Fruit fly (Drosophila melanogaster) whole organism, embryonic: Measurements from ENCODE around the gene CG31922.

ENCODE experiments used
- Aef1 ChIP-seq: fragments of 200-800 bp; sonication (Bioruptor generic); IDR thresholded peaks from 3 replicates; pipeline ENCODE4 v1.3.6; 2022; ENCODE audit warnings: missing biosample characterization, missing genetic modification characterization
- Antp ChIP-seq: fragments of 200-800 bp; sonication (Bioruptor generic); optimal IDR thresholded peaks from 3 replicates; lab custom pipeline; 2016; ENCODE audit warnings: missing biosample characterization, missing genetic modification characterization
- Atf-2 ChIP-seq: fragments of 200-800 bp; sonication (Bioruptor generic); optimal IDR thresholded peaks from 2 replicates; lab custom pipeline; 2016; ENCODE audit warnings: missing biosample characterization, missing genetic modification characterization
- BtbVII ChIP-seq: fragments of 200-800 bp; sonication (Bioruptor generic); optimal IDR thresholded peaks from 3 replicates; lab custom pipeline; 2017; ENCODE audit warnings: missing biosample characterization, mild to moderate bottlenecking, missing genetic modification characterization
- CG10543 ChIP-seq: fragments of 200-800 bp; sonication (Bioruptor generic); optimal IDR thresholded peaks from 3 replicates; lab custom pipeline; 2017; ENCODE audit warnings: missing biosample characterization, mild to moderate bottlenecking, missing genetic modification characterization, moderate library complexity
- CG13894 ChIP-seq: fragments of 200-800 bp; sonication (Bioruptor generic); optimal IDR thresholded peaks from 3 replicates; lab custom pipeline; 2018; ENCODE audit warnings: missing biosample characterization, mild to moderate bottlenecking, missing genetic modification characterization, moderate library complexity
- CG18599 ChIP-seq: fragments of 200-800 bp; sonication (Bioruptor generic); optimal IDR thresholded peaks from 3 replicates; lab custom pipeline; 2017; ENCODE audit warnings: missing biosample characterization, missing genetic modification characterization, mild to moderate bottlenecking, moderate library complexity, missing genetic modification reagents
- CG18619 ChIP-seq: fragments of 200-800 bp; sonication (Bioruptor generic); optimal IDR thresholded peaks from 3 replicates; lab custom pipeline; 2017; ENCODE audit warnings: missing biosample characterization, mild to moderate bottlenecking, missing genetic modification characterization
- CG30403 ChIP-seq: fragments of 200-800 bp; sonication (Bioruptor generic); optimal IDR thresholded peaks from 3 replicates; lab custom pipeline; 2016; ENCODE audit warnings: missing biosample characterization, missing genetic modification characterization
- CG3281 ChIP-seq: fragments of 200-800 bp; sonication (Bioruptor generic); optimal IDR thresholded peaks from 3 replicates; lab custom pipeline; 2017; ENCODE audit warnings: missing biosample characterization, mild to moderate bottlenecking, missing genetic modification characterization
- CG3726 ChIP-seq: fragments of 200-800 bp; sonication (Bioruptor generic); IDR thresholded peaks from 3 replicates; pipeline ENCODE4, ENCODE4 v1.3.6; 2022; ENCODE audit warnings: missing biosample characterization, missing genetic modification characterization
- CG3838 ChIP-seq: fragments of 200-800 bp; sonication (Bioruptor generic); optimal IDR thresholded peaks from 3 replicates; lab custom pipeline; 2016; ENCODE audit warnings: missing biosample characterization, missing genetic modification characterization
- CG4820 ChIP-seq: fragments of 200-800 bp; sonication (Bioruptor generic); optimal IDR thresholded peaks from 3 replicates; lab custom pipeline; 2016; ENCODE audit warnings: missing biosample characterization, missing genetic modification characterization
- CG6175 ChIP-seq: fragments of 200-800 bp; sonication (Bioruptor generic); IDR thresholded peaks from 3 replicates; pipeline ENCODE4 v1.3.6; 2022; ENCODE audit warnings: missing biosample characterization, missing genetic modification characterization
- CG7556 ChIP-seq: fragments of 200-800 bp; sonication (Bioruptor generic); optimal IDR thresholded peaks from 2 replicates; lab custom pipeline; 2017; ENCODE audit warnings: missing biosample characterization, mild to moderate bottlenecking, missing genetic modification characterization
- CG8290 ChIP-seq, 3 experiments: fragments of 200-800 bp; sonication (Bioruptor generic); optimal IDR thresholded peaks; 2 replicates each; lab custom pipeline; 2016 to 2019; ENCODE audit warnings: missing biosample characterization in 3 of 3, missing genetic modification characterization in 3 of 3, mild to moderate bottlenecking in 2 of 3, moderate library complexity in 1 of 3
- CHES-1-like ChIP-seq: fragments of 200-800 bp; sonication (Bioruptor generic); optimal IDR thresholded peaks from 2 replicates; lab custom pipeline; 2016; ENCODE audit warnings: missing biosample characterization, missing genetic modification characterization
- D19B ChIP-seq: fragments of 200-800 bp; sonication (Bioruptor generic); optimal IDR thresholded peaks from 2 replicates; lab custom pipeline; 2017; ENCODE audit warnings: missing biosample characterization, mild to moderate bottlenecking, missing genetic modification characterization
- Dip2 ChIP-seq: fragments of 200-800 bp; sonication (Bioruptor generic); IDR thresholded peaks from 2 replicates; pipeline ENCODE4 v1.3.6; 2022; ENCODE audit warnings: missing biosample characterization, missing genetic modification characterization
- Drgx ChIP-seq: fragments of 200-800 bp; sonication (Bioruptor generic); IDR thresholded peaks from 2 replicates; pipeline ENCODE4 v1.3.6; 2022; ENCODE audit warnings: missing biosample characterization, missing genetic modification characterization
- E2f1 ChIP-seq: fragments of 200-800 bp; sonication (Bioruptor generic); IDR thresholded peaks from 2 replicates; pipeline ENCODE4 v1.3.6; 2022; ENCODE audit warnings: missing biosample characterization, missing genetic modification characterization
- Hmr ChIP-seq: fragments of 200-800 bp; sonication (Bioruptor generic); optimal IDR thresholded peaks from 3 replicates; lab custom pipeline; 2017; ENCODE audit warnings: mild to moderate bottlenecking, missing biosample characterization, missing genetic modification reagents, missing genetic modification characterization
- Lhr ChIP-seq: fragments of 200-800 bp; sonication (Bioruptor generic); optimal IDR thresholded peaks from 3 replicates; lab custom pipeline; 2017; ENCODE audit warnings: mild to moderate bottlenecking, missing biosample characterization, missing genetic modification reagents, missing genetic modification characterization
- Mrtf ChIP-seq: fragments of 200-800 bp; sonication (Bioruptor generic); IDR thresholded peaks from 3 replicates; pipeline ENCODE4 v1.3.6; 2022; ENCODE audit warnings: missing biosample characterization, missing genetic modification characterization
- Oaz ChIP-seq: fragments of 200-800 bp; sonication (Bioruptor generic); IDR thresholded peaks from 2 replicates; pipeline ENCODE4 v1.3.6; 2022; ENCODE audit warnings: missing biosample characterization, missing genetic modification characterization
- Pdp1 ChIP-seq, 2 experiments: fragments of 200-800 bp; sonication (Bioruptor generic); optimal IDR thresholded peaks; 3 replicates each; lab custom pipeline; 2016; ENCODE audit warnings: missing biosample characterization in 2 of 2, missing genetic modification characterization in 2 of 2, mild to moderate bottlenecking in 1 of 2, moderate library complexity in 1 of 2
- Rfx ChIP-seq: fragments of 200-800 bp; sonication (Bioruptor generic); IDR thresholded peaks from 2 replicates; pipeline ENCODE4 v1.3.6; 2022; ENCODE audit warnings: missing biosample characterization, missing genetic modification characterization
- Trl ChIP-seq, 3 experiments: fragments of >200 bp in 2 of 3; fragments of 200-800 bp in 1 of 3; sonication (Bioruptor generic) in 1 of 3; optimal IDR thresholded peaks; 2 replicates in 1 of 3; 3 replicates in 2 of 3; lab custom pipeline; 2016 to 2017; ENCODE audit warnings: missing biosample characterization in 1 of 3, missing genetic modification characterization in 1 of 3
- Usf ChIP-seq: fragments of 200-800 bp; sonication (Bioruptor generic); optimal IDR thresholded peaks from 2 replicates; lab custom pipeline; 2017; ENCODE audit warnings: missing genotype, missing biosample characterization, missing genetic modification characterization
- abd-A ChIP-seq: fragments of 200-800 bp; sonication (Bioruptor generic); optimal IDR thresholded peaks from 3 replicates; lab custom pipeline; 2019; ENCODE audit warnings: missing biosample characterization, mild to moderate bottlenecking, missing genetic modification characterization, moderate library complexity
- amos ChIP-seq: fragments of 200-800 bp; sonication (Bioruptor generic); IDR thresholded peaks from 2 replicates; pipeline ENCODE4 v1.3.6; 2022; ENCODE audit warnings: missing biosample characterization, missing genetic modification characterization; ENCODE audit not compliant: partially characterized antibody
- bowl ChIP-seq: fragments of 200-800 bp; sonication (Bioruptor generic); IDR thresholded peaks from 2 replicates; pipeline ENCODE4 v1.3.6; 2022; ENCODE audit warnings: missing biosample characterization, missing genetic modification characterization
- cg ChIP-seq: fragments of 200-800 bp; sonication (Bioruptor generic); optimal IDR thresholded peaks from 3 replicates; lab custom pipeline; 2019; ENCODE audit warnings: missing biosample characterization, mild to moderate bottlenecking, missing genetic modification characterization, moderate library complexity
- croc ChIP-seq: fragments of 200-800 bp; sonication (Bioruptor generic); conservative IDR thresholded peaks from 3 replicates; pipeline ENCODE4 v1.3.6; 2022; ENCODE audit warnings: missing biosample characterization, missing genetic modification characterization
- dm ChIP-seq: fragments of 200-800 bp; sonication (Bioruptor generic); optimal IDR thresholded peaks from 3 replicates; lab custom pipeline; 2016; ENCODE audit warnings: missing biosample characterization, missing genetic modification characterization
- exex ChIP-seq: fragments of 200-800 bp; sonication (Bioruptor generic); optimal IDR thresholded peaks from 4 replicates; lab custom pipeline; 2018; ENCODE audit warnings: missing biosample characterization, mild to moderate bottlenecking, missing genetic modification characterization, moderate library complexity
- gem ChIP-seq: fragments of 200-800 bp; sonication (Bioruptor generic); optimal IDR thresholded peaks from 2 replicates; lab custom pipeline; 2019; ENCODE audit warnings: missing biosample characterization, mild to moderate bottlenecking, missing genetic modification characterization, moderate library complexity
- inv ChIP-seq: fragments of 200-800 bp; sonication (Bioruptor generic); IDR thresholded peaks from 2 replicates; pipeline ENCODE4 v1.3.6; 2022; ENCODE audit warnings: missing biosample characterization, missing genetic modification characterization; ENCODE audit not compliant: partially characterized antibody
- jigr1 ChIP-seq: fragments of 200-800 bp; sonication (Bioruptor generic); IDR thresholded peaks from 3 replicates; pipeline ENCODE4 v1.3.6; 2022; ENCODE audit warnings: missing biosample characterization, missing genetic modification characterization
- kay ChIP-seq: fragments of 200-800 bp; sonication (Bioruptor generic); optimal IDR thresholded peaks from 2 replicates; lab custom pipeline; 2016; ENCODE audit warnings: missing biosample characterization, missing genetic modification characterization
- lab ChIP-seq: fragments of 200-800 bp; sonication (Bioruptor generic); optimal IDR thresholded peaks from 3 replicates; lab custom pipeline; 2017; ENCODE audit warnings: missing biosample characterization, missing genetic modification characterization, mild to moderate bottlenecking, moderate library complexity, missing genetic modification reagents
- oc ChIP-seq: fragments of 200-800 bp; sonication (Bioruptor generic); optimal IDR thresholded peaks from 2 replicates; lab custom pipeline; 2018; ENCODE audit warnings: missing biosample characterization, mild to moderate bottlenecking, missing genetic modification characterization, moderate library complexity
- odd ChIP-seq: fragments of 200-800 bp; sonication (Bioruptor generic); optimal IDR thresholded peaks from 2 replicates; lab custom pipeline; 2017; ENCODE audit warnings: missing biosample characterization, mild to moderate bottlenecking, missing genetic modification characterization
- run ChIP-seq: fragments of 200-800 bp; sonication (Bioruptor generic); optimal IDR thresholded peaks from 3 replicates; lab custom pipeline; 2018; ENCODE audit warnings: missing biosample characterization, mild to moderate bottlenecking, missing genetic modification characterization
- salm ChIP-seq: fragments of 200-800 bp; sonication (Bioruptor generic); optimal IDR thresholded peaks from 2 replicates; lab custom pipeline; 2018; ENCODE audit warnings: missing biosample characterization, mild to moderate bottlenecking, missing genetic modification characterization
- sd ChIP-seq: fragments of 200-800 bp; sonication (Bioruptor generic); optimal IDR thresholded peaks from 3 replicates; lab custom pipeline; 2018; ENCODE audit warnings: missing biosample characterization, mild to moderate bottlenecking, missing genetic modification characterization, moderate library complexity
- sr ChIP-seq: fragments of 200-800 bp; sonication (Bioruptor generic); IDR thresholded peaks from 3 replicates; pipeline ENCODE4 v1.3.6; 2022; ENCODE audit warnings: missing biosample characterization, missing genetic modification characterization
- tna ChIP-seq: fragments of 200-800 bp; sonication (Bioruptor generic); IDR thresholded peaks from 2 replicates; pipeline ENCODE4 v1.3.6; 2022; ENCODE audit warnings: missing biosample characterization, missing genetic modification characterization; ENCODE audit not compliant: partially characterized antibody
- unc-4 ChIP-seq: fragments of 200-800 bp; sonication (Bioruptor generic); IDR thresholded peaks from 2 replicates; pipeline ENCODE4 v1.3.6; 2022; ENCODE audit warnings: missing biosample characterization, missing genetic modification characterization; ENCODE audit not compliant: partially characterized antibody
- zen2 ChIP-seq: fragments of 200-800 bp; sonication (Bioruptor generic); IDR thresholded peaks from 3 replicates; pipeline ENCODE4 v1.3.6; 2022; ENCODE audit warnings: missing biosample characterization, missing genetic modification characterization; ENCODE audit not compliant: partially characterized antibody

CG31922 gene

DNA sequence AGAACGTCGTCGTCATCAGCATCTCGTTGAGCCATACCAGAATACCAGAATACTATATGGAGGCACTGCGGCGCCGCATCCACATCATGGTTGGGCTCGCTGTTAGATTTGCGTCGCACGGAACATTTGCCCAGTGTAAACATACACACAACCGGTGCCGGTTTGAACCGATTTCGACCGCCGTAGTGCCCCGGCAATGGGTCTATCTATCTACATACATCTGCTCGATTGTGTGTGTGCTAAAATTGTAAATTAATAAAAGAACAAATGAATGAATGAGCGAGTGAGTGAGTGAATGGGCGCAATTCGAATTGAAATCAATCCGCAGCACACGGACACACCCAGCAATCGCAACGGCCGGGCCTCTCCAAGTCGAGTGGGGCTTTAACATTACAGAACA is 44.5 kb upstream of the CG31922 start (continued):
- TF ChIP-seq Dip2 (GFP tag; lab: Robert Waterston, UW) (no peak), Atf-2 (GFP tag; lab: Kevin White, UChicago) (no peak), CG8290 (GFP tag; optimal IDR thresholded peaks at IDR 0.05; lab: Kevin White, UChicago) (no peak), CG8290 (tag; optimal IDR thresholded peaks at IDR 0.05; lab: Kevin White, UChicago) (peak in 1 of 2 experiments; percentile 61), abd-A (peak; percentile 9), lab (GFP tag; lab: Kevin White, UChicago) (peak; percentile 22), Antp (GFP tag; lab: Kevin White, UChicago) (no peak), CG4820 (no peak), run (tag; lab: Kevin White, UChicago) (no peak), E2f1 (GFP tag; lab: Robert Waterston, UW) (no peak), kay (GFP tag; lab: Kevin White, UChicago) (no peak), Usf (GFP tag; lab: Kevin White, UChicago) (no peak), sd (tag; lab: Kevin White, UChicago) (peak; percentile 31), CG3281 (GFP tag; lab: Kevin White, UChicago) (no peak), sr (no peak), CG3838 (no peak), BtbVII (peak; percentile 28), unc-4 (no peak), jigr1 (no peak), tna (GFP tag; lab: Robert Waterston, UW) (no peak), inv (GFP tag; lab: Robert Waterston, UW) (no peak), Trl (optimal IDR thresholded peaks at IDR 0.05; lab: Kevin White, UChicago) (no peak), Trl (GFP tag; optimal IDR thresholded peaks at IDR 0.05; lab: Kevin White, UChicago) (no peak), salm (no peak), zen2 (GFP tag; lab: Robert Waterston, UW) (no peak), Lhr (GFP tag; lab: Kevin White, UChicago) (no peak), croc (GFP tag; lab: Robert Waterston, UW) (no peak), dm (GFP tag; lab: Kevin White, UChicago) (no peak), Rfx (GFP tag; lab: Robert Waterston, UW) (0 out of 2 replicates have a peak, but pooled peaks have one; percentile 26), exex (tag; lab: Kevin White, UChicago) (peak; percentile 53), CG6175 (GFP tag; lab: Robert Waterston, UW) (peak; percentile 90; the same call in 2 of the 3 replicates), Mrtf (GFP tag; lab: Robert Waterston, UW) (no peak), CHES-1-like (no peak), bowl (GFP tag; lab: Robert Waterston, UW) (no peak), gem (tag; lab: Kevin White, UChicago) (peak; percentile 92), D19B (GFP tag; lab: Kevin White, UChicago) (no peak), CG18619 (GFP tag; lab: Kevin White, UChicago) (no peak), CG3726 (GFP tag; lab: Robert Waterston, UW) (no peak), CG7556 (GFP tag; lab: Kevin White, UChicago) (no peak), odd (GFP tag; lab: Kevin White, UChicago) (no peak), Hmr (GFP tag; lab: Kevin White, UChicago) (peak; percentile 1), CG18599 (peak; percentile 25), Aef1 (GFP tag; lab: Robert Waterston, UW) (no peak), Pdp1 (GFP tag; optimal IDR thresholded peaks at IDR 0.05; lab: Kevin White, UChicago) (peak in 1 of 2 experiments; percentile 26), CG13894 (tag; lab: Kevin White, UChicago) (peak; percentile 67), cg (GFP tag; lab: Kevin White, UChicago) (peak; percentile 3), oc (tag; lab: Kevin White, UChicago) (no peak), Drgx (GFP tag; lab: Robert Waterston, UW) (0 out of 2 replicates have a peak, but pooled peaks have one; percentile 16), Oaz (GFP tag; lab: Robert Waterston, UW) (no peak), CG30403 (GFP tag; lab: Kevin White, UChicago) (no peak), CG10543 (GFP tag; lab: Kevin White, UChicago) (peak; percentile 77), amos (GFP tag; lab: Robert Waterston, UW) (no peak)
